Worm (Caenorhabditis elegans) whole organism, late embryonic: ENCODE measurements around the gene mnm-2.

Source experiments
- C08G9.2 ChIP-seq: sonication (generic microtip); optimal IDR thresholded peaks from 2 replicates; lab custom pipeline; 2016; ENCODE audit warnings: mild to moderate bottlenecking, missing genetic modification characterization, moderate library complexity, missing compliant biosample characterization
- C38D4.7 ChIP-seq: fragments of 200-800 bp; sonication (Bioruptor generic); optimal IDR thresholded peaks from 2 replicates; lab custom pipeline; 2018; ENCODE audit warnings: mild to moderate bottlenecking, missing genetic modification characterization, moderate library complexity, missing compliant biosample characterization
- F13H6.1 ChIP-seq: sonication (generic microtip); optimal IDR thresholded peaks from 2 replicates; lab custom pipeline; 2016; ENCODE audit warnings: missing genetic modification characterization, missing compliant biosample characterization
- K02D7.2 ChIP-seq: sonication (generic microtip); optimal IDR thresholded peaks from 2 replicates; lab custom pipeline; 2017; ENCODE audit warnings: mild to moderate bottlenecking, missing genetic modification characterization, missing compliant biosample characterization
- T23F11.4 ChIP-seq: fragments of 200-800 bp; sonication (Bioruptor generic); optimal IDR thresholded peaks from 2 replicates; lab custom pipeline; 2018; ENCODE audit warnings: mild to moderate bottlenecking, missing genetic modification characterization, missing compliant biosample characterization
- ahr-1 ChIP-seq: sonication (generic microtip); optimal IDR thresholded peaks from 2 replicates; lab custom pipeline; 2016; ENCODE audit warnings: missing genetic modification characterization, missing compliant biosample characterization
- ama-1 ChIP-seq: fragments of 150-350 bp; optimal IDR thresholded peaks from 2 replicates; lab custom pipeline; 2014
- ceh-14 ChIP-seq: sonication (generic microtip); optimal IDR thresholded peaks from 2 replicates; lab custom pipeline; 2016; ENCODE audit warnings: missing genotype, missing genetic modification characterization, missing compliant biosample characterization
- ceh-19 ChIP-seq: fragments of 200-800 bp; sonication (Bioruptor generic); optimal IDR thresholded peaks from 2 replicates; lab custom pipeline; 2018; ENCODE audit warnings: mild to moderate bottlenecking, missing genetic modification characterization, missing compliant biosample characterization
- ceh-2 ChIP-seq: sonication (generic microtip); optimal IDR thresholded peaks from 2 replicates; lab custom pipeline; 2016; ENCODE audit warnings: missing genotype, missing genetic modification characterization, missing compliant biosample characterization
- ceh-22 ChIP-seq: sonication (generic microtip); optimal IDR thresholded peaks from 2 replicates; lab custom pipeline; 2017; ENCODE audit warnings: missing biosample characterization, missing genetic modification characterization
- ceh-24 ChIP-seq: sonication (generic microtip); optimal IDR thresholded peaks from 2 replicates; lab custom pipeline; 2016; ENCODE audit warnings: mild to moderate bottlenecking, missing genetic modification characterization, missing compliant biosample characterization
- ceh-30 ChIP-seq: fragments of 150-350 bp; optimal IDR thresholded peaks from 2 replicates; lab custom pipeline; 2014; ENCODE audit warnings: missing biosample characterization, missing genetic modification characterization
- ceh-31 ChIP-seq: sonication (generic microtip); optimal IDR thresholded peaks from 2 replicates; lab custom pipeline; 2016; ENCODE audit warnings: missing genetic modification characterization, missing compliant biosample characterization
- ceh-6 ChIP-seq: fragments of 200-800 bp; sonication (Bioruptor generic); optimal IDR thresholded peaks from 2 replicates; lab custom pipeline; 2018; ENCODE audit warnings: mild to moderate bottlenecking, missing genetic modification characterization, missing compliant biosample characterization
- dmd-4 ChIP-seq: sonication (generic microtip); optimal IDR thresholded peaks from 2 replicates; lab custom pipeline; 2016; ENCODE audit warnings: borderline replicate concordance, missing genetic modification characterization, missing compliant biosample characterization
- elt-2 ChIP-seq: sonication (generic microtip); optimal IDR thresholded peaks from 2 replicates; lab custom pipeline; 2016; ENCODE audit warnings: missing genetic modification reagents, missing genetic modification characterization, missing compliant biosample characterization
- elt-4 ChIP-seq: sonication (generic microtip); optimal IDR thresholded peaks from 2 replicates; lab custom pipeline; 2016; ENCODE audit warnings: missing genetic modification characterization, missing compliant biosample characterization
- ets-4 ChIP-seq: sonication (generic microtip); optimal IDR thresholded peaks from 2 replicates; lab custom pipeline; 2016; ENCODE audit warnings: missing genetic modification characterization, missing compliant biosample characterization
- fax-1 ChIP-seq: sonication (generic microtip); optimal IDR thresholded peaks from 2 replicates; lab custom pipeline; 2016; ENCODE audit warnings: missing genotype, missing genetic modification characterization, missing compliant biosample characterization
- fkh-10 ChIP-seq: fragments of 150-350 bp; optimal IDR thresholded peaks from 2 replicates; lab custom pipeline; 2014; ENCODE audit warnings: missing biosample characterization, missing genetic modification reagents, missing genetic modification characterization
- fkh-6 ChIP-seq: sonication (generic microtip); optimal IDR thresholded peaks from 2 replicates; lab custom pipeline; 2016; ENCODE audit warnings: missing genetic modification characterization, missing compliant biosample characterization
- hlh-13 ChIP-seq: fragments of 200-800 bp; sonication (Bioruptor generic); optimal IDR thresholded peaks from 2 replicates; lab custom pipeline; 2018; ENCODE audit warnings: mild to moderate bottlenecking, missing genetic modification characterization, missing compliant biosample characterization
- lim-6 ChIP-seq: sonication (generic microtip); optimal IDR thresholded peaks from 2 replicates; lab custom pipeline; 2016; ENCODE audit warnings: missing genetic modification characterization, missing compliant biosample characterization
- lin-11 ChIP-seq: fragments of 200-800 bp; sonication (Bioruptor generic); optimal IDR thresholded peaks from 2 replicates; lab custom pipeline; 2018; ENCODE audit warnings: mild to moderate bottlenecking, missing genetic modification characterization, missing compliant biosample characterization
- madf-2 ChIP-seq: sonication (generic microtip); optimal IDR thresholded peaks from 2 replicates; lab custom pipeline; 2017; ENCODE audit warnings: missing genetic modification characterization, missing compliant biosample characterization
- mec-3 ChIP-seq: sonication (generic microtip); optimal IDR thresholded peaks from 2 replicates; lab custom pipeline; 2016; ENCODE audit warnings: borderline replicate concordance, missing genetic modification characterization, missing compliant biosample characterization
- nfya-1 ChIP-seq: sonication (generic microtip); optimal IDR thresholded peaks from 2 replicates; lab custom pipeline; 2017; ENCODE audit warnings: missing genetic modification characterization, mild to moderate bottlenecking, missing compliant biosample characterization, antibody characterized with exemption, moderate library complexity
- odd-2 ChIP-seq: sonication (generic microtip); optimal IDR thresholded peaks from 2 replicates; lab custom pipeline; 2017; ENCODE audit warnings: antibody characterized with exemption, mild to moderate bottlenecking, missing genetic modification characterization, missing compliant biosample characterization
- pag-3 ChIP-seq: sonication (generic microtip); optimal IDR thresholded peaks from 2 replicates; lab custom pipeline; 2016; ENCODE audit warnings: missing compliant biosample characterization, missing genetic modification characterization, borderline replicate concordance
- pat-9 ChIP-seq: fragments of 200-800 bp; sonication (Bioruptor generic); optimal IDR thresholded peaks from 2 replicates; lab custom pipeline; 2018; ENCODE audit warnings: mild to moderate bottlenecking, missing genetic modification characterization, moderate library complexity, missing compliant biosample characterization
- pax-1 ChIP-seq: fragments of 150-350 bp; optimal IDR thresholded peaks from 2 replicates; lab custom pipeline; 2014; ENCODE audit warnings: missing biosample characterization, missing genetic modification characterization
- pha-2 ChIP-seq: sonication (generic microtip); optimal IDR thresholded peaks from 2 replicates; lab custom pipeline; 2017; ENCODE audit warnings: mild to moderate bottlenecking, missing genetic modification characterization, missing compliant biosample characterization
- pha-4 ChIP-seq: fragments of 150-350 bp; optimal IDR thresholded peaks from 2 replicates; lab custom pipeline; 2018; ENCODE audit warnings: missing biosample characterization, missing genetic modification reagents, missing genetic modification characterization
- pqm-1 ChIP-seq: sonication (generic microtip); optimal IDR thresholded peaks from 2 replicates; lab custom pipeline; 2016; ENCODE audit warnings: missing genetic modification characterization, missing compliant biosample characterization
- ref-2 ChIP-seq: sonication (generic microtip); optimal IDR thresholded peaks from 2 replicates; lab custom pipeline; 2016; ENCODE audit warnings: missing genetic modification characterization, missing compliant biosample characterization
- rnt-1 ChIP-seq: sonication (generic microtip); optimal IDR thresholded peaks from 2 replicates; lab custom pipeline; 2016; ENCODE audit warnings: missing genetic modification characterization, missing compliant biosample characterization
- sdc-2 ChIP-seq: sonication (generic microtip); optimal IDR thresholded peaks from 2 replicates; lab custom pipeline; 2016; ENCODE audit warnings: missing genotype, missing genetic modification characterization, missing compliant biosample characterization
- sox-2 ChIP-seq: fragments of 200-800 bp; sonication (Bioruptor generic); IDR thresholded peaks from 2 replicates; pipeline ENCODE4 v1.3.6; 2022; ENCODE audit warnings: missing genetic modification reagents, missing genetic modification characterization, missing compliant biosample characterization
- ttx-3 ChIP-seq: sonication (generic microtip); optimal IDR thresholded peaks from 2 replicates; lab custom pipeline; 2016; ENCODE audit warnings: missing genetic modification reagents, missing genetic modification characterization, missing compliant biosample characterization
- unc-86 ChIP-seq: sonication (generic microtip); optimal IDR thresholded peaks from 2 replicates; lab custom pipeline; 2016; ENCODE audit warnings: missing genetic modification characterization, missing compliant biosample characterization

mnm-2 gene

ce11 chrX:7457154-7457674 lies 32.5 kb upstream of the mnm-2 start:
- peak; percentile 48 for TF ChIP-seq ref-2
- TF ChIP-seq ceh-31 (tag; lab: Kevin White, UChicago): peak; percentile 41
- TF ChIP-seq ceh-14 (tag; lab: Kevin White, UChicago): no peak
- peak; percentile 3 for TF ChIP-seq C38D4.7 (GFP tag; lab: Kevin White, UChicago)
- no peak for TF ChIP-seq ceh-30 (tag; lab: Kevin White, UChicago)

- TF ChIP-seq ceh-19 (GFP tag; lab: Kevin White, UChicago): no peak
- no peak for TF ChIP-seq ama-1 (lab: Kevin White, UChicago)
- peak; percentile 0 for TF ChIP-seq T23F11.4
- no peak for TF ChIP-seq lin-11 (tag; lab: Kevin White, UChicago)
- TF ChIP-seq sox-2 (GFP tag; lab: Robert Waterston, UW): peak; percentile 30; the same call in 1 of the 2 replicates
- no peak for TF ChIP-seq unc-86 (tag; lab: Kevin White, UChicago)
- TF ChIP-seq ceh-2 (tag; lab: Kevin White, UChicago): no peak
- peak; percentile 47 for TF ChIP-seq ceh-31 (tag; lab: Kevin White, UChicago)
- peak; percentile 87 for TF ChIP-seq ref-2
- TF ChIP-seq pha-4: no peak
- TF ChIP-seq ahr-1 (tag; lab: Kevin White, UChicago): no peak
Measured at ce11 chrX:7455960-7456359, 31.2 kb upstream of the mnm-2 start.

- TF ChIP-seq dmd-4 (tag; lab: Kevin White, UChicago) (no peak), K02D7.2 (no peak), fax-1 (tag; lab: Kevin White, UChicago) (no peak), rnt-1 (no peak), ceh-30 (tag; lab: Kevin White, UChicago) (no peak), pax-1 (tag; lab: Kevin White, UChicago) (no peak), C08G9.2 (no peak), mec-3 (tag; lab: Kevin White, UChicago) (no peak), F13H6.1 (tag; lab: Kevin White, UChicago) (no peak), fkh-10 (GFP tag; lab: Kevin White, UChicago) (no peak), ref-2 (no peak), pag-3 (tag; lab: Kevin White, UChicago) (no peak), ceh-22 (tag; lab: Kevin White, UChicago) (no peak), elt-4 (tag; lab: Kevin White, UChicago) (no peak)
Measured at ce11 chrX:7452606-7453005, 27.9 kb upstream of the mnm-2 start.

ce11 chrX:7447340-7447739 lies 22.6 kb upstream of the mnm-2 start:
- TF ChIP-seq nfya-1 (tag; lab: Kevin White, UChicago) (no peak), odd-2 (tag; lab: Kevin White, UChicago) (no peak), elt-2 (tag; lab: Kevin White, UChicago) (no peak), pha-2 (tag; lab: Kevin White, UChicago) (no peak), ceh-24 (tag; lab: Kevin White, UChicago) (no peak), F13H6.1 (tag; lab: Kevin White, UChicago) (no peak), lim-6 (tag; lab: Kevin White, UChicago) (no peak), ama-1 (lab: Kevin White, UChicago) (no peak), madf-2 (tag; lab: Kevin White, UChicago) (no peak), ttx-3 (tag; lab: Kevin White, UChicago) (no peak), fkh-6 (no peak)

ce11 chrX:7446485-7446884 lies 21.8 kb upstream of the mnm-2 start:
- TF ChIP-seq lim-6 (tag; lab: Kevin White, UChicago): no peak
- no peak for TF ChIP-seq pqm-1 (tag; lab: Kevin White, UChicago)
- TF ChIP-seq sox-2 (GFP tag; lab: Robert Waterston, UW): no peak
- TF ChIP-seq pha-2 (tag; lab: Kevin White, UChicago): no peak
- no peak for TF ChIP-seq ets-4 (tag; lab: Kevin White, UChicago)
- TF ChIP-seq T23F11.4: no peak
- TF ChIP-seq ceh-6: no peak
- no peak for TF ChIP-seq ceh-14 (tag; lab: Kevin White, UChicago)
- no peak for TF ChIP-seq hlh-13 (GFP tag; lab: Kevin White, UChicago)
- no peak for TF ChIP-seq sdc-2 (tag; lab: Kevin White, UChicago)
- no peak for TF ChIP-seq C38D4.7 (GFP tag; lab: Kevin White, UChicago)
- no peak for TF ChIP-seq madf-2 (tag; lab: Kevin White, UChicago)
- TF ChIP-seq ceh-24 (tag; lab: Kevin White, UChicago): no peak
- TF ChIP-seq ceh-19 (GFP tag; lab: Kevin White, UChicago): no peak
- TF ChIP-seq pat-9 (tag; lab: Kevin White, UChicago): no peak
- TF ChIP-seq pag-3 (tag; lab: Kevin White, UChicago): no peak
- no peak for TF ChIP-seq rnt-1
- no peak for TF ChIP-seq pha-4
- TF ChIP-seq, all 69 proteins: peak for 0
